Worm (Caenorhabditis elegans) whole organism, L3 larva: Measurements from ENCODE around the gene Y105C5A.9.

Source experiments
- aly-2 ChIP-seq: fragments of 150-350 bp; optimal IDR thresholded peaks from 2 replicates; lab custom pipeline; 2014; ENCODE audit warnings: missing biosample characterization, missing genetic modification characterization
- elt-1 ChIP-seq: fragments of 150-350 bp; optimal IDR thresholded peaks from 2 replicates; lab custom pipeline; 2014; ENCODE audit warnings: missing biosample characterization, missing genetic modification characterization
- elt-2 ChIP-seq: sonication (generic microtip); optimal IDR thresholded peaks from 2 replicates; lab custom pipeline; 2016; ENCODE audit warnings: missing genetic modification reagents, mild to moderate bottlenecking, missing genetic modification characterization, missing compliant biosample characterization
- fos-1 ChIP-seq: fragments of 150-350 bp; optimal IDR thresholded peaks from 2 replicates; lab custom pipeline; 2014; ENCODE audit warnings: missing biosample characterization, missing genetic modification characterization
- nhr-237 ChIP-seq: fragments of 150-350 bp; optimal IDR thresholded peaks from 2 replicates; lab custom pipeline; 2014; ENCODE audit warnings: missing biosample characterization, missing genetic modification characterization
- nhr-67 ChIP-seq: fragments of 150-350 bp; optimal IDR thresholded peaks from 2 replicates; lab custom pipeline; 2014; ENCODE audit warnings: missing biosample characterization, missing genetic modification characterization

ce11 chrIV:15613141-15613540 is 18.2 kb upstream of the Y105C5A.9 start:
- TF ChIP-seq elt-1 (tag; lab: Kevin White, UChicago) (no peak), fos-1 (no peak), nhr-67 (tag; lab: Kevin White, UChicago) (no peak), nhr-237 (no peak), aly-2 (tag; lab: Kevin White, UChicago) (no peak), elt-2 (tag; lab: Kevin White, UChicago) (no peak)
